Worm (Caenorhabditis elegans): ENCODE measurements around the gene fah-1.

DNA sequence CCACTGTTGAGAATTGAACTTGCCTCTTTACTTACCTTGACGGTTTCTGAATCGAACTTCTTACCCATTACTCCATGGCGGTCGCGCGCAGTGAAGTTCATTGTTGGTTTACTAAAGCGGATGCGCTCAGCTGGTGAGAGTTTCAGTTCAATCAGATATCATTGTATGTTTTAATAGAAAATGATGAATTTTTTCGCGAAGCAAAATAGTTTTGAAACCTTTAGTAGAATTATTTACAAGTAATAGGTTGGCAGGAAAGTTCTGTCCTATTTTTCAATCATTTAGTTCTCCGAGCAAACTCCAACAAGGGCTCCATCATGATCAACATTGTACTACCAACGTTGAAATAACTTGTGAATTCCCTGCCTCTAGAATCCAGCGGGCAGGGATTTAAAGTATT is 18.7 kb upstream of the fah-1 start, which contains the start of gene C15B12.3:
- TF ChIP-seq F13C5.2 (tag; optimal IDR thresholded peaks at IDR 0.05) = no peak
- no peak for TF ChIP-seq B0310.2 (tag; optimal IDR thresholded peaks at IDR 0.05)
- TF ChIP-seq flt-1 (GFP tag; IDR thresholded peaks at IDR 0.05) = no peak
- TF ChIP-seq ama-1 (optimal IDR thresholded peaks at IDR 0.05) = no peak
- TF ChIP-seq tra-4 (tag; optimal IDR thresholded peaks at IDR 0.05) = no peak

All from whole organism, early embryonic.